Fruit fly (Drosophila melanogaster) whole organism, embryonic: ENCODE results near the gene CG18213.

ENCODE experiments used
- Ada2b ChIP-seq: fragments of 200-800 bp; sonication (Bioruptor generic); IDR thresholded peaks from 2 replicates; pipeline ENCODE4 v1.3.6; 2022; ENCODE audit warnings: missing biosample characterization, missing genetic modification characterization
- B-H1 ChIP-seq: fragments of 200-800 bp; sonication (Bioruptor generic); IDR thresholded peaks from 3 replicates; pipeline ENCODE4 v1.3.6; 2022; ENCODE audit warnings: missing biosample characterization, missing genetic modification characterization
- B-H2 ChIP-seq: fragments of 200-800 bp; sonication (Bioruptor generic); optimal IDR thresholded peaks from 2 replicates; lab custom pipeline; 2018; ENCODE audit warnings: missing biosample characterization, mild to moderate bottlenecking, missing genetic modification characterization
- CG10267 ChIP-seq: fragments of 200-800 bp; sonication (Bioruptor generic); optimal IDR thresholded peaks from 2 replicates; lab custom pipeline; 2018; ENCODE audit warnings: missing biosample characterization, mild to moderate bottlenecking, missing genetic modification characterization, moderate library complexity
- CG10321 ChIP-seq: fragments of 200-800 bp; sonication (Bioruptor generic); IDR thresholded peaks from 2 replicates; pipeline ENCODE4 v1.3.6; 2022; ENCODE audit warnings: missing biosample characterization, missing genetic modification characterization
- CG11247 ChIP-seq: fragments of 200-800 bp; sonication (Bioruptor generic); IDR thresholded peaks from 2 replicates; pipeline ENCODE4 v1.3.6; 2022; ENCODE audit warnings: missing biosample characterization, missing genetic modification characterization
- CG1233 ChIP-seq: fragments of 200-800 bp; sonication (Bioruptor generic); optimal IDR thresholded peaks from 4 replicates; lab custom pipeline; 2018; ENCODE audit warnings: missing biosample characterization, mild to moderate bottlenecking, missing genetic modification characterization
- CG12659 ChIP-seq: fragments of 200-800 bp; sonication (Bioruptor generic); optimal IDR thresholded peaks from 3 replicates; lab custom pipeline; 2017; ENCODE audit warnings: mild to moderate bottlenecking, missing biosample characterization, missing genetic modification reagents, missing genetic modification characterization
- CG12942 ChIP-seq: fragments of 200-800 bp; sonication (Bioruptor generic); optimal IDR thresholded peaks from 3 replicates; lab custom pipeline; 2016; ENCODE audit warnings: missing biosample characterization, missing genetic modification characterization
- CG13296 ChIP-seq: fragments of 200-800 bp; sonication (Bioruptor generic); optimal IDR thresholded peaks from 3 replicates; lab custom pipeline; 2018; ENCODE audit warnings: missing biosample characterization, mild to moderate bottlenecking, missing genetic modification characterization
- CG15073 ChIP-seq: fragments of 200-800 bp; sonication (Bioruptor generic); optimal IDR thresholded peaks from 2 replicates; lab custom pipeline; 2016; ENCODE audit warnings: missing biosample characterization, missing genetic modification characterization
- CG16863 ChIP-seq: fragments of 200-800 bp; sonication (Bioruptor generic); optimal IDR thresholded peaks from 3 replicates; lab custom pipeline; 2016; ENCODE audit warnings: missing biosample characterization, missing genetic modification characterization
- CG17385 ChIP-seq: fragments of 200-800 bp; sonication (Bioruptor generic); optimal IDR thresholded peaks from 3 replicates; lab custom pipeline; 2018; ENCODE audit warnings: missing biosample characterization, mild to moderate bottlenecking, missing genetic modification characterization
- CG1832 ChIP-seq: fragments of 200-800 bp; sonication (Bioruptor generic); optimal IDR thresholded peaks from 2 replicates; lab custom pipeline; 2017; ENCODE audit warnings: missing biosample characterization, mild to moderate bottlenecking, missing genetic modification characterization, inconsistent platforms
- CG2199 ChIP-seq: fragments of 200-800 bp; sonication (Bioruptor generic); IDR thresholded peaks from 3 replicates; pipeline ENCODE4 v1.3.6; 2022; ENCODE audit warnings: missing biosample characterization, missing genetic modification characterization
- CG3163 ChIP-seq: fragments of 200-800 bp; sonication (Bioruptor generic); optimal IDR thresholded peaks from 3 replicates; lab custom pipeline; 2016; ENCODE audit warnings: missing biosample characterization, missing genetic modification characterization
- CG3407 ChIP-seq: fragments of 200-800 bp; sonication (Bioruptor generic); optimal IDR thresholded peaks from 2 replicates; lab custom pipeline; 2018; ENCODE audit warnings: missing biosample characterization, mild to moderate bottlenecking, missing genetic modification characterization
- CG34376 ChIP-seq: fragments of 200-800 bp; sonication (Bioruptor generic); optimal IDR thresholded peaks from 2 replicates; lab custom pipeline; 2018; ENCODE audit warnings: missing biosample characterization, mild to moderate bottlenecking, missing genetic modification characterization
- CG3726 ChIP-seq: fragments of 200-800 bp; sonication (Bioruptor generic); IDR thresholded peaks from 3 replicates; pipeline ENCODE4, ENCODE4 v1.3.6; 2022; ENCODE audit warnings: missing biosample characterization, missing genetic modification characterization
- CG7271 ChIP-seq: fragments of 200-800 bp; sonication (Bioruptor generic); optimal IDR thresholded peaks from 2 replicates; lab custom pipeline; 2018; ENCODE audit warnings: missing biosample characterization, mild to moderate bottlenecking, missing genetic modification characterization, moderate library complexity
- CG7745 ChIP-seq: fragments of 200-800 bp; sonication (Bioruptor generic); optimal IDR thresholded peaks from 2 replicates; lab custom pipeline; 2018; ENCODE audit warnings: missing biosample characterization, mild to moderate bottlenecking, missing genetic modification characterization, moderate library complexity
- CG7786 ChIP-seq: fragments of 200-800 bp; sonication (Bioruptor generic); optimal IDR thresholded peaks from 2 replicates; lab custom pipeline; 2016; ENCODE audit warnings: missing biosample characterization, missing genetic modification characterization
- CG7963 ChIP-seq: fragments of 200-800 bp; sonication (Bioruptor generic); IDR thresholded peaks from 3 replicates; pipeline ENCODE4 v1.3.6; 2022; ENCODE audit warnings: missing biosample characterization, missing genetic modification characterization; ENCODE audit not compliant: partially characterized antibody
- CG8388 ChIP-seq: fragments of 200-800 bp; sonication (Bioruptor generic); optimal IDR thresholded peaks from 2 replicates; lab custom pipeline; 2019; ENCODE audit warnings: missing biosample characterization, mild to moderate bottlenecking, missing genetic modification characterization, moderate library complexity
- Dip3 ChIP-seq: fragments of 200-800 bp; sonication (Bioruptor generic); optimal IDR thresholded peaks from 3 replicates; lab custom pipeline; 2016; ENCODE audit warnings: missing biosample characterization, missing genetic modification characterization
- Dll ChIP-seq: fragments of 200-800 bp; sonication (Bioruptor generic); IDR thresholded peaks from 4 replicates; pipeline ENCODE4 v1.3.6; 2022; ENCODE audit warnings: missing biosample characterization, missing genetic modification characterization; ENCODE audit not compliant: partially characterized antibody
- ERR ChIP-seq: fragments of 200-800 bp; sonication (Bioruptor generic); optimal IDR thresholded peaks from 2 replicates; lab custom pipeline; 2016; ENCODE audit warnings: missing biosample characterization, missing genetic modification characterization
- Eip74EF ChIP-seq, 2 experiments: fragments of 200-800 bp in 1 of 2; fragments of >200 bp in 1 of 2; sonication (Bioruptor generic) in 1 of 2; optimal IDR thresholded peaks; 2 replicates each; lab custom pipeline; 2017 to 2019; ENCODE audit warnings: missing biosample characterization in 2 of 2, missing genetic modification characterization in 2 of 2, mild to moderate bottlenecking in 1 of 2, moderate library complexity in 1 of 2
- GATAe ChIP-seq: fragments of 200-800 bp; sonication (Bioruptor generic); conservative IDR thresholded peaks from 2 replicates; pipeline ENCODE4 v1.3.6; 2022; ENCODE audit warnings: missing biosample characterization, missing genetic modification characterization
- HHEX ChIP-seq: fragments of 200-800 bp; sonication (Bioruptor generic); optimal IDR thresholded peaks from 3 replicates; lab custom pipeline; 2017; ENCODE audit warnings: missing biosample characterization, mild to moderate bottlenecking, missing genetic modification characterization, missing genetic modification reagents
- Hr3 ChIP-seq: fragments of 200-800 bp; sonication (Bioruptor generic); optimal IDR thresholded peaks from 3 replicates; lab custom pipeline; 2016; ENCODE audit warnings: missing biosample characterization, missing genetic modification characterization
- YL-1 ChIP-seq: fragments of 200-800 bp; sonication (Bioruptor generic); optimal IDR thresholded peaks from 3 replicates; lab custom pipeline; 2017; ENCODE audit warnings: missing biosample characterization, mild to moderate bottlenecking, missing genetic modification characterization
- cg ChIP-seq: fragments of 200-800 bp; sonication (Bioruptor generic); optimal IDR thresholded peaks from 3 replicates; lab custom pipeline; 2019; ENCODE audit warnings: missing biosample characterization, mild to moderate bottlenecking, missing genetic modification characterization, moderate library complexity
- chn ChIP-seq: fragments of 200-800 bp; sonication (Bioruptor generic); optimal IDR thresholded peaks from 2 replicates; lab custom pipeline; 2016; ENCODE audit warnings: missing biosample characterization, missing genetic modification characterization
- gro ChIP-seq: fragments of 200-800 bp; sonication (Bioruptor generic); optimal IDR thresholded peaks from 2 replicates; lab custom pipeline; 2016; ENCODE audit warnings: missing biosample characterization, missing genetic modification characterization
- insv ChIP-seq, 2 experiments: fragments of 200-800 bp; sonication (Bioruptor generic); optimal IDR thresholded peaks; 3 replicates each; lab custom pipeline; 2016 to 2018; ENCODE audit warnings: missing biosample characterization in 2 of 2, missing genetic modification characterization in 2 of 2
- jumu ChIP-seq: fragments of 200-800 bp; sonication (Bioruptor generic); optimal IDR thresholded peaks from 3 replicates; lab custom pipeline; 2016; ENCODE audit warnings: missing biosample characterization, missing genetic modification characterization
- lab ChIP-seq: fragments of 200-800 bp; sonication (Bioruptor generic); optimal IDR thresholded peaks from 3 replicates; lab custom pipeline; 2017; ENCODE audit warnings: missing biosample characterization, missing genetic modification characterization, mild to moderate bottlenecking, moderate library complexity, missing genetic modification reagents
- nau ChIP-seq: fragments of 200-800 bp; sonication (Bioruptor generic); optimal IDR thresholded peaks from 3 replicates; lab custom pipeline; 2017; ENCODE audit warnings: missing biosample characterization, mild to moderate bottlenecking, missing genetic modification characterization, missing genetic modification reagents
- oc ChIP-seq: fragments of 200-800 bp; sonication (Bioruptor generic); optimal IDR thresholded peaks from 2 replicates; lab custom pipeline; 2018; ENCODE audit warnings: missing biosample characterization, mild to moderate bottlenecking, missing genetic modification characterization, moderate library complexity
- pan ChIP-seq, 4 experiments: fragments of >200 bp in 3 of 4; fragments of 200-800 bp in 1 of 4; sonication (Bioruptor generic) in 1 of 4; optimal IDR thresholded peaks in 3 of 4; IDR thresholded peaks in 1 of 4; 2 replicates each; pipeline versions ENCODE4 v1.3.6 to Lab custom; 2017 to 2022; ENCODE audit warnings: missing biosample characterization in 2 of 4, missing genetic modification characterization in 2 of 4, mixed read lengths in 1 of 4
- sc ChIP-seq, 3 experiments: fragments of >200 bp in 2 of 3; fragments of 200-800 bp in 1 of 3; sonication (Bioruptor generic) in 1 of 3; optimal IDR thresholded peaks; 2 replicates in 2 of 3; 3 replicates in 1 of 3; lab custom pipeline; 2017; ENCODE audit warnings: mild to moderate bottlenecking in 1 of 3, missing biosample characterization in 1 of 3, missing genetic modification characterization in 1 of 3, missing genetic modification reagents in 1 of 3
- ssp ChIP-seq: fragments of 200-800 bp; sonication (Bioruptor generic); IDR thresholded peaks from 2 replicates; pipeline ENCODE4 v1.3.6; 2022; ENCODE audit warnings: missing biosample characterization, missing genetic modification characterization
- stwl ChIP-seq: fragments of 200-800 bp; sonication (Bioruptor generic); optimal IDR thresholded peaks from 3 replicates; lab custom pipeline; 2018; ENCODE audit warnings: missing biosample characterization, mild to moderate bottlenecking, missing genetic modification characterization, moderate library complexity
- tup ChIP-seq: fragments of 200-800 bp; sonication (Bioruptor generic); optimal IDR thresholded peaks from 2 replicates; lab custom pipeline; 2016; ENCODE audit warnings: missing biosample characterization, mild to moderate bottlenecking, missing genetic modification characterization, moderate library complexity
- vfl ChIP-seq: fragments of 200-800 bp; sonication (Bioruptor generic); optimal IDR thresholded peaks from 2 replicates; lab custom pipeline; 2016; ENCODE audit warnings: missing biosample characterization, missing genetic modification characterization
- wek ChIP-seq: fragments of 200-800 bp; sonication (Bioruptor generic); optimal IDR thresholded peaks from 3 replicates; lab custom pipeline; 2018; ENCODE audit warnings: missing biosample characterization, mild to moderate bottlenecking, missing genetic modification characterization, moderate library complexity

Gene CG18213

DNA sequence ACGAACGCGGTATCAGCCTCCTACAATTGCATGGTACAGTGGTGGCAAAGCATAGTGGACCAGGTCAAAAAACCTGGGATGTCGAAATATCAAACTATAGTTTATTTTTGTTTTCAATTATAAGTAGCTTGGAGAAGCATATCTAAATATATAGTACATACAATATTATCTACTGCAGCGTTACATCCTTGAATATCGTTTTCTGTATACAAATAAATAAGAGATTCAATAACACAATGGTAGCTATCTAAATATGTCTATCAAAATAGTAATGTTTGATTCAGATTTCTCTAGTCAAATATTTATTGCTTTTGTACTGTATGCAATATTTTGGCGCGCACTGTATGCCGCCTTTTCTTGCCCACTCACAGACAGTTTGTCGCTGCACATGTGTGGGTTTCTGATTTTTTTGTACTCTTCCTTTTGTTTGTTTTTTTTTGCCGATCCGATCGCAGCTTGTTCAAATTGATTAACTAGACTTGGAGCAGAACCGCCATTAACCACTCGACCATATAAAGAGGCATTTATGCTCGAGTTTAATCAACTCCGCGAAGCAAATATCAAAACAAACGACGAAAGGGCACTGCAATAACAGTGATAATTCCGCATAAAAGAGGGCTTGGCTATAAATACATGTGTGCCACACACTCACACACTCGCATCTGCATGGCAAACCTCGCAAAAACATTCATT, 40.8 kb upstream of the CG18213 start (continued):
- TF ChIP-seq CG16863 (peak; percentile 91), CG13296 (GFP tag; lab: Kevin White, UChicago) (peak; percentile 94), CG3407 (GFP tag; lab: Kevin White, UChicago) (peak; percentile 95), stwl (tag; lab: Kevin White, UChicago) (peak; percentile 40), CG12659 (GFP tag; lab: Kevin White, UChicago) (peak; percentile 97), CG7271 (tag; lab: Kevin White, UChicago) (no peak), gro (peak; percentile 85), CG3726 (GFP tag; lab: Robert Waterston, UW) (peak; percentile 87), ssp (peak; percentile 85), insv (GFP tag; optimal IDR thresholded peaks at IDR 0.05; lab: Kevin White, UChicago) (peak; percentile 44 to 60), CG10267 (peak; percentile 90), wek (GFP tag; lab: Kevin White, UChicago) (peak; percentile 87), CG11247 (GFP tag; lab: Robert Waterston, UW) (peak; percentile 90), CG7963 (no peak), CG7745 (tag; lab: Kevin White, UChicago) (no peak), ERR (peak; percentile 67), Dll (no peak), CG8388 (peak; percentile 99), CG3163 (GFP tag; lab: Kevin White, UChicago) (peak; percentile 61), HHEX (GFP tag; lab: Kevin White, UChicago) (peak; percentile 94), pan (optimal IDR thresholded peaks at IDR 0.05; lab: Kevin White, UChicago) (no peak), pan (GFP tag; optimal IDR thresholded peaks at IDR 0.05 in 1 of 2, IDR thresholded peaks at IDR 0.05 in 1 of 2) (peak in 1 of 2 experiments; percentile 96), chn (GFP tag; lab: Kevin White, UChicago) (peak; percentile 92), CG34376 (GFP tag; lab: Kevin White, UChicago) (peak; percentile 88), sc (optimal IDR thresholded peaks at IDR 0.05; lab: Kevin White, UChicago) (no peak), sc (GFP tag; optimal IDR thresholded peaks at IDR 0.05; lab: Kevin White, UChicago) (peak; percentile 94), CG15073 (GFP tag; lab: Kevin White, UChicago) (peak; percentile 98), Ada2b (GFP tag; lab: Robert Waterston, UW) (peak; percentile 86), CG10321 (GFP tag; lab: Robert Waterston, UW) (peak; percentile 67; the same call in 1 of the 2 replicates), Eip74EF (GFP tag; optimal IDR thresholded peaks at IDR 0.05; lab: Kevin White, UChicago) (peak in 1 of 2 experiments; percentile 98), CG17385 (GFP tag; lab: Kevin White, UChicago) (peak; percentile 94), Dip3 (GFP tag; lab: Kevin White, UChicago) (peak; percentile 88), tup (GFP tag; lab: Kevin White, UChicago) (peak; percentile 86), CG1233 (GFP tag; lab: Kevin White, UChicago) (peak; percentile 94), lab (GFP tag; lab: Kevin White, UChicago) (peak; percentile 96), GATAe (peak; percentile 47), cg (GFP tag; lab: Kevin White, UChicago) (peak; percentile 26), vfl (GFP tag; lab: Kevin White, UChicago) (peak; percentile 90), B-H2 (GFP tag; lab: Kevin White, UChicago) (peak; percentile 68), CG7786 (GFP tag; lab: Kevin White, UChicago) (peak; percentile 88), CG2199 (GFP tag; lab: Robert Waterston, UW) (peak; percentile 87), B-H1 (GFP tag; lab: Robert Waterston, UW) (peak; percentile 88), Hr3 (GFP tag; lab: Kevin White, UChicago) (peak; percentile 95), nau (GFP tag; lab: Kevin White, UChicago) (peak; percentile 97), CG1832 (GFP tag; lab: Kevin White, UChicago) (no peak), oc (tag; lab: Kevin White, UChicago) (peak; percentile 94), YL-1 (GFP tag; lab: Kevin White, UChicago) (peak; percentile 85), CG12942 (peak; percentile 87), jumu (GFP tag; lab: Kevin White, UChicago) (peak; percentile 86)
